Worm (Caenorhabditis elegans) whole organism, young adult: ENCODE data around the gene clec-2.

Source experiments
- B0019.2 ChIP-seq: fragments of 200-800 bp; sonication (Bioruptor generic); conservative IDR thresholded peaks from 2 replicates; pipeline ENCODE4 v1.3.6; 2022; ENCODE audit warnings: missing genetic modification reagents, missing genetic modification characterization, missing compliant biosample characterization
- F57C9.4 ChIP-seq: sonication (generic microtip); optimal IDR thresholded peaks from 2 replicates; lab custom pipeline; 2017; ENCODE audit warnings: mild to moderate bottlenecking, missing genetic modification characterization, missing compliant biosample characterization
- Y56A3A.18 ChIP-seq: fragments of 200-800 bp; sonication (Bioruptor generic); IDR thresholded peaks from 2 replicates; pipeline ENCODE4 v1.3.6; 2022; ENCODE audit warnings: missing genetic modification reagents, missing genetic modification characterization, missing compliant biosample characterization
- aptf-2 ChIP-seq: fragments of 200-800 bp; sonication (Bioruptor generic); conservative IDR thresholded peaks from 2 replicates; pipeline ENCODE4 v1.3.6; 2022; ENCODE audit warnings: missing genetic modification reagents, missing genetic modification characterization, missing compliant biosample characterization
- hsf-1 ChIP-seq: fragments of 200-800 bp; sonication (Bioruptor generic); IDR thresholded peaks from 2 replicates; pipeline ENCODE4 v1.3.6; 2022; ENCODE audit warnings: missing genetic modification reagents, missing genetic modification characterization, missing compliant biosample characterization
- lag-1 ChIP-seq: fragments of 200-800 bp; sonication (Bioruptor generic); IDR thresholded peaks from 2 replicates; pipeline ENCODE4 v1.3.6; 2022; ENCODE audit warnings: missing genetic modification reagents, missing genetic modification characterization, missing compliant biosample characterization
- let-607 ChIP-seq, 2 experiments: fragments of 200-800 bp in 1 of 2; sonication (Bioruptor generic) in 1 of 2; sonication (generic microtip) in 1 of 2; optimal IDR thresholded peaks; 2 replicates each; lab custom pipeline; 2016 to 2018; ENCODE audit warnings: mild to moderate bottlenecking in 2 of 2, missing compliant biosample characterization in 2 of 2, missing genetic modification characterization in 2 of 2, moderate library complexity in 2 of 2, missing genotype in 1 of 2
- madf-10 ChIP-seq: sonication (generic microtip); optimal IDR thresholded peaks from 2 replicates; lab custom pipeline; 2016; ENCODE audit warnings: mild to moderate bottlenecking, missing genetic modification characterization, missing compliant biosample characterization
- nhr-90 ChIP-seq: sonication (generic microtip); optimal IDR thresholded peaks from 2 replicates; lab custom pipeline; 2016; ENCODE audit warnings: missing genotype, mild to moderate bottlenecking, missing genetic modification characterization, missing compliant biosample characterization
- pha-4 ChIP-seq: fragments of 150-350 bp; sonication (generic microtip); optimal IDR thresholded peaks from 2 replicates; lab custom pipeline; 2014; ENCODE audit warnings: missing biosample characterization, missing genetic modification reagents, missing genetic modification characterization
- rcor-1 ChIP-seq: fragments of 200-800 bp; sonication (Bioruptor generic); IDR thresholded peaks from 2 replicates; pipeline ENCODE4 v1.3.6; 2022; ENCODE audit warnings: missing genetic modification reagents, missing genetic modification characterization, missing compliant biosample characterization
- sea-2 ChIP-seq: fragments of 200-800 bp; sonication (Bioruptor generic); IDR thresholded peaks from 2 replicates; pipeline ENCODE4 v1.3.6; 2022; ENCODE audit warnings: missing genetic modification characterization, missing compliant biosample characterization
- snpc-4 ChIP-seq, 5 experiments: fragments of 150-350 bp in 1 of 5; sonication (generic microtip) in 4 of 5; optimal IDR thresholded peaks; 2 replicates each; lab custom pipeline; 2014 to 2018; ENCODE audit warnings: missing genetic modification characterization in 5 of 5, missing biosample characterization in 3 of 5, antibody characterized with exemption in 2 of 5, mild to moderate bottlenecking in 2 of 5, missing compliant biosample characterization in 2 of 5, missing genotype in 2 of 5, moderate library complexity in 2 of 5, missing genetic modification reagents in 1 of 5
- unc-130 ChIP-seq: sonication (generic microtip); optimal IDR thresholded peaks from 2 replicates; lab custom pipeline; 2016; ENCODE audit warnings: missing genetic modification reagents, missing genetic modification characterization, missing compliant biosample characterization

DNA sequence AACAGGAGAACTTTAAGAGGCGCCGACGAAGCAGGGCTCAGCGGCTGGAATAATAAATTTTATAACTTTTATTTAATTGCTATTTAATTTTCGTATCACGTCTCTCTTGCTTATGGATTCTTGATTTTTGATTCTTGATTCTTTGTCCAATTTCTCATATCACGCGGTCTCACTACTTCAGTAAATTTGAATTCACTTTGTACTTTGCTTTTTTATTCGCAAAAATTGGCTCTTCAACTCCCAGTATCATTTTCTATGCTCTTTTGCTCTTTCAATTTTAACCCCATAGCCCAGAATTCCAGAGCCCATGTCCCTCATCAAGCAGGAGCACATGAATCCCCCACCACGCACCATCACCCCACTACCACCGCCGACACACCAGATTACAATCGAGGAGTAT, 21.0 kb downstream of the clec-2 start, which contains the start of gene lido-10:
- no peak for TF ChIP-seq lag-1 (GFP tag; lab: Robert Waterston, UW)
- TF ChIP-seq rcor-1 (GFP tag; lab: Robert Waterston, UW), result no peak
- TF ChIP-seq let-607 (tag; optimal IDR thresholded peaks at IDR 0.05; lab: Kevin White, UChicago), result no peak
- TF ChIP-seq pha-4, result no peak
- no peak for TF ChIP-seq madf-10 (tag; lab: Kevin White, UChicago)
- TF ChIP-seq hsf-1 (GFP tag; lab: Robert Waterston, UW), result no peak
- no peak for TF ChIP-seq snpc-4 (GFP tag; optimal IDR thresholded peaks at IDR 0.05; lab: Kevin White, UChicago)
- no peak for TF ChIP-seq snpc-4 (tag; optimal IDR thresholded peaks at IDR 0.05; lab: Kevin White, UChicago)
- no peak for TF ChIP-seq nhr-90 (tag; lab: Kevin White, UChicago)
- TF ChIP-seq aptf-2 (GFP tag; lab: Robert Waterston, UW), result no peak
- no peak for TF ChIP-seq unc-130 (GFP tag; lab: Kevin White, UChicago)
- no peak for TF ChIP-seq sea-2 (GFP tag; lab: Robert Waterston, UW)
- no peak for TF ChIP-seq F57C9.4 (tag; lab: Kevin White, UChicago)
- TF ChIP-seq B0019.2 (GFP tag; lab: Robert Waterston, UW), result no peak
- no peak for TF ChIP-seq Y56A3A.18 (GFP tag; lab: Robert Waterston, UW)
